Fruit fly (Drosophila melanogaster) whole organism, pupa: ENCODE results near the gene CG9903.

Experiments
- CG10348 ChIP-seq: fragments of 200-800 bp; sonication (Bioruptor generic); IDR thresholded peaks from 2 replicates; pipeline ENCODE4 v1.3.6; 2022; ENCODE audit warnings: missing biosample characterization, missing genetic modification characterization
- CG12605 ChIP-seq: fragments of 200-800 bp; sonication (Bioruptor generic); IDR thresholded peaks from 2 replicates; pipeline ENCODE4 v1.3.6; 2022; ENCODE audit warnings: missing biosample characterization, missing genetic modification characterization
- CG15710 ChIP-seq: fragments of 200-800 bp; sonication (Bioruptor generic); optimal IDR thresholded peaks from 2 replicates; lab custom pipeline; 2018; ENCODE audit warnings: missing biosample characterization, mild to moderate bottlenecking, missing genetic modification characterization, moderate library complexity
- CG17806 ChIP-seq: fragments of 200-800 bp; sonication (Bioruptor generic); optimal IDR thresholded peaks from 2 replicates; lab custom pipeline; 2018; ENCODE audit warnings: missing biosample characterization, mild to moderate bottlenecking, missing genetic modification characterization, moderate library complexity
- CG32121 ChIP-seq: fragments of 200-800 bp; sonication (Bioruptor generic); IDR thresholded peaks from 2 replicates; pipeline ENCODE4 v1.3.6; 2022; ENCODE audit warnings: missing biosample characterization, missing genetic modification characterization
- CG8159 ChIP-seq: fragments of 200-800 bp; sonication (Bioruptor generic); optimal IDR thresholded peaks from 3 replicates; lab custom pipeline; 2018; ENCODE audit warnings: missing biosample characterization, mild to moderate bottlenecking, missing genetic modification characterization, moderate library complexity
- CG8301 ChIP-seq: fragments of 200-800 bp; sonication (Bioruptor generic); optimal IDR thresholded peaks from 2 replicates; lab custom pipeline; 2018; ENCODE audit warnings: missing biosample characterization, mild to moderate bottlenecking, missing genetic modification characterization
- D1 ChIP-seq: fragments of 200-800 bp; sonication (Bioruptor generic); optimal IDR thresholded peaks from 2 replicates; lab custom pipeline; 2018; ENCODE audit warnings: missing biosample characterization, mild to moderate bottlenecking, missing genetic modification characterization, moderate library complexity
- EcR ChIP-seq: fragments of 200-800 bp; sonication (Bioruptor generic); optimal IDR thresholded peaks from 3 replicates; lab custom pipeline; 2019; ENCODE audit warnings: missing biosample characterization, missing genetic modification characterization, mild to moderate bottlenecking, moderate library complexity, missing genetic modification reagents
- Ets98B ChIP-seq: fragments of 200-800 bp; sonication (Bioruptor generic); IDR thresholded peaks from 2 replicates; pipeline ENCODE4 v1.3.6; 2022; ENCODE audit warnings: missing biosample characterization, missing genetic modification characterization
- Pif1A ChIP-seq: fragments of 200-800 bp; sonication (Bioruptor generic); optimal IDR thresholded peaks from 3 replicates; lab custom pipeline; 2016; ENCODE audit warnings: missing biosample characterization, missing genetic modification characterization
- Pif1B ChIP-seq: fragments of 200-800 bp; sonication (Bioruptor generic); optimal IDR thresholded peaks from 3 replicates; lab custom pipeline; 2016; ENCODE audit warnings: missing biosample characterization, missing genetic modification characterization
- Snoo ChIP-seq: fragments of 200-800 bp; sonication (Bioruptor generic); optimal IDR thresholded peaks from 3 replicates; lab custom pipeline; 2017; ENCODE audit warnings: missing biosample characterization, mild to moderate bottlenecking, missing genetic modification characterization, inconsistent platforms
- rn ChIP-seq: fragments of 200-800 bp; sonication (Bioruptor generic); IDR thresholded peaks from 2 replicates; pipeline ENCODE4 v1.3.6; 2022; ENCODE audit warnings: missing biosample characterization, missing genetic modification characterization

DNA sequence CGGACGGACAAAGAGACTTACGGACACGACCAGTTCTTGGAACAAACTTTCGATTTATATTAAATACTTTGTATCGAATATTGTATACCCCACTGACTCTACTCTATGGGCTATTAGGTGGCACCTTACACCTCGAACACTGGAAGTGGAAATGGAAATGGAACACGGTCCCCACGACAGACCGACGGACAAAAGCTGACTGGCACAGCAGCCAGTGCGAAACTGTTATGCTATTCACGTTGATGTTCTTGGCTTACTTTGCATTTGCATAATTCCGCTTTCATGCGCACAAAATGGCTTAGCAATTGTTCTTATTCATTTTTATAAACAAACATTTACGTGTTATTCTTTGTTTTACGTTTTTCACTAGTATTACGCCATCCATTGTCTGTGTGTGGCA, 33.5 kb upstream of the CG9903 start:
- TF ChIP-seq CG17806 (tag; lab: Kevin White, UChicago) (no peak), Pif1A (GFP tag; lab: Kevin White, UChicago) (no peak), CG12605 (GFP tag; lab: Robert Waterston, UW) (no peak), CG32121 (GFP tag; lab: Robert Waterston, UW) (no peak), Snoo (tag; lab: Kevin White, UChicago) (no peak), D1 (tag; lab: Kevin White, UChicago) (no peak), Ets98B (GFP tag; lab: Robert Waterston, UW) (no peak), EcR (no peak), rn (GFP tag; lab: Robert Waterston, UW) (no peak), CG15710 (tag; lab: Kevin White, UChicago) (no peak), Pif1B (GFP tag; lab: Kevin White, UChicago) (no peak), CG8159 (tag; lab: Kevin White, UChicago) (no peak), CG8301 (tag; lab: Kevin White, UChicago) (no peak), CG10348 (GFP tag; lab: Robert Waterston, UW) (no peak)
